Worm (Caenorhabditis elegans): ENCODE results near the gene F10E9.2.

F10E9.2 gene

DNA sequence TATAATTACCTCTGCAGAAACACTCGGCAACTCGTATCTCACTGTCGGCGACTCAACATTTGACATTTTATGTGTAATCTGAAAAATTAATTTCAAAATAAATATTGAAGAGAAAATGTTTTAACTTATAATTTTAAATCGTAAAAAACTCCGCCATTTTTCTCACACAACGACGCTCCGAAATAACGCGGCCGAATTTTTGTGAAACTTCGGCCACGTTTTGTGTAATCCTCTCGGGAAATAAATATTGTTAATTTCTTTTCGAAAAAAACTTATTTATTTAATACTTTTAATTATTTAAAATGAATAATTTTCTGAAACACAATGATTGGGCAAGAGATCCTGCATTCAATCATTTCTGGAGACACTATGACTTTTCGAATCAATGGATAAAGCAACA is 5.1 kb upstream of the F10E9.2 start, which contains the start of the genes F10E9.7 and F10E9.5 (continued):
- TF ChIP-seq F33H1.4 (GFP tag; IDR thresholded peaks at IDR 0.05) = peak; percentile 68
- peak; percentile 61 for TF ChIP-seq tbp1 (GFP tag; optimal IDR thresholded peaks at IDR 0.05)
- no peak for TF ChIP-seq F55B11.4 (tag; optimal IDR thresholded peaks at IDR 0.05; ENCODE audit: borderline replicate concordance, insufficient read depth)
- peak; percentile 73; the same call in 1 of the 2 replicates for TF ChIP-seq mcd-1 (GFP tag; IDR thresholded peaks at IDR 0.05)
- no peak for TF ChIP-seq F52B5.7 (tag; optimal IDR thresholded peaks at IDR 0.05)
- TF ChIP-seq F49E8.2 (tag; optimal IDR thresholded peaks at IDR 0.05; ENCODE audit: insufficient read depth) = no peak
- no peak for TF ChIP-seq ztf-3 (GFP tag; optimal IDR thresholded peaks at IDR 0.05)
- peak in 1 of 2 experiments; percentile 82 for TF ChIP-seq let-607 (tag; optimal IDR thresholded peaks at IDR 0.05)
- no peak for TF ChIP-seq Y53F4B.3 (GFP tag; IDR thresholded peaks at IDR 0.05)
- no peak for TF ChIP-seq ama-1 (optimal IDR thresholded peaks at IDR 0.05)
- TF ChIP-seq ama-1 (GFP tag; optimal IDR thresholded peaks at IDR 0.05) = no peak
- no peak for TF ChIP-seq lin-26 (GFP tag; IDR thresholded peaks at IDR 0.05)
- TF ChIP-seq lag-1 (GFP tag; IDR thresholded peaks at IDR 0.05) = no peak
- peak; percentile 67 for TF ChIP-seq D2030.7 (GFP tag; IDR thresholded peaks at IDR 0.05)
- TF ChIP-seq mel-28 (tag; optimal IDR thresholded peaks at IDR 0.05; ENCODE audit: borderline replicate concordance) = no peak
- TF ChIP-seq atf-7 (tag; optimal IDR thresholded peaks at IDR 0.05) = peak; percentile 76
- peak; percentile 36 for TF ChIP-seq zim-3 (tag; optimal IDR thresholded peaks at IDR 0.05)
- no peak for TF ChIP-seq bed-1 (GFP tag; IDR thresholded peaks at IDR 0.05)
- TF ChIP-seq C06A6.2 (GFP tag; conservative IDR thresholded peaks at IDR 0.05) = no peak
- TF ChIP-seq dpff-1 (tag; optimal IDR thresholded peaks at IDR 0.05) = no peak
- peak; percentile 37 for TF ChIP-seq athp-1 (tag; optimal IDR thresholded peaks at IDR 0.05)
- peak; percentile 78 for TF ChIP-seq let-526 (GFP tag; IDR thresholded peaks at IDR 0.05)
- no peak for TF ChIP-seq lsy-27 (tag; optimal IDR thresholded peaks at IDR 0.05; ENCODE audit: borderline replicate concordance, insufficient read depth)
- TF ChIP-seq F39B2.1 (GFP tag; IDR thresholded peaks at IDR 0.05) = no peak
- no peak for TF ChIP-seq sea-2 (GFP tag; IDR thresholded peaks at IDR 0.05)
- no peak for TF ChIP-seq pbrm-1 (GFP tag; IDR thresholded peaks at IDR 0.05)
- TF ChIP-seq T07F8.4 (tag; optimal IDR thresholded peaks at IDR 0.05) = no peak
- TF ChIP-seq ztf-25 (GFP tag; IDR thresholded peaks at IDR 0.05) = peak; percentile 88
- no peak for TF ChIP-seq attf-6 (GFP tag; IDR thresholded peaks at IDR 0.05)
- TF ChIP-seq rcor-1 (GFP tag; IDR thresholded peaks at IDR 0.05) = peak; percentile 72
- no peak for TF ChIP-seq aptf-3 (GFP tag; IDR thresholded peaks at IDR 0.05)
- no peak for TF ChIP-seq ets-4 (GFP tag; optimal IDR thresholded peaks at IDR 0.05)
- TF ChIP-seq egl-18 (GFP tag; IDR thresholded peaks at IDR 0.05) = no peak
- no peak for TF ChIP-seq cebp-2 (GFP tag; IDR thresholded peaks at IDR 0.05)
- peak; percentile 19 for TF ChIP-seq B0261.1 (tag; optimal IDR thresholded peaks at IDR 0.05)
- no peak for TF ChIP-seq fkh-3 (tag; optimal IDR thresholded peaks at IDR 0.05)
- no peak for TF ChIP-seq Y95B8A.8 (GFP tag; IDR thresholded peaks at IDR 0.05)
- TF ChIP-seq F10E7.11 (tag; optimal IDR thresholded peaks at IDR 0.05) = peak; percentile 76
- no peak for TF ChIP-seq nhr-90 (tag; optimal IDR thresholded peaks at IDR 0.05)
- TF ChIP-seq efl-1 (GFP tag; optimal IDR thresholded peaks at IDR 0.05) = peak; percentile 56
- TF ChIP-seq F22D6.2 (tag; optimal IDR thresholded peaks at IDR 0.05) = peak; percentile 13
- TF ChIP-seq dox-1 (GFP tag; IDR thresholded peaks at IDR 0.05) = peak; percentile 87
- peak; percentile 75 for TF ChIP-seq madf-6 (GFP tag; IDR thresholded peaks at IDR 0.05)
- TF ChIP-seq somi-1 (GFP tag; optimal IDR thresholded peaks at IDR 0.05) = peak; percentile 21
- TF ChIP-seq cebp-1 (GFP tag; IDR thresholded peaks at IDR 0.05) = no peak
- peak; percentile 68 for TF ChIP-seq cebp-1 (tag; optimal IDR thresholded peaks at IDR 0.05)
- no peak for TF ChIP-seq zfh-2 (GFP tag; conservative IDR thresholded peaks at IDR 0.05)
- TF ChIP-seq F23B12.7 (tag; optimal IDR thresholded peaks at IDR 0.05; ENCODE audit: insufficient read depth) = peak; percentile 67
- TF ChIP-seq T26A5.8 (tag; optimal IDR thresholded peaks at IDR 0.05) = no peak
- TF ChIP-seq hlh-12 (tag; optimal IDR thresholded peaks at IDR 0.05) = no peak
